Worm (Caenorhabditis elegans) whole organism, late embryonic: ENCODE results near the gene rmh-2.

ENCODE experiments used
- ceh-22 ChIP-seq: sonication (generic microtip); optimal IDR thresholded peaks from 2 replicates; lab custom pipeline; 2017; ENCODE audit warnings: missing biosample characterization, missing genetic modification characterization
- elt-2 ChIP-seq: sonication (generic microtip); optimal IDR thresholded peaks from 2 replicates; lab custom pipeline; 2016; ENCODE audit warnings: missing genetic modification reagents, missing genetic modification characterization, missing compliant biosample characterization
- pag-3 ChIP-seq: sonication (generic microtip); optimal IDR thresholded peaks from 2 replicates; lab custom pipeline; 2016; ENCODE audit warnings: missing compliant biosample characterization, missing genetic modification characterization, borderline replicate concordance
- pqm-1 ChIP-seq: sonication (generic microtip); optimal IDR thresholded peaks from 2 replicates; lab custom pipeline; 2016; ENCODE audit warnings: missing genetic modification characterization, missing compliant biosample characterization
- sox-4 ChIP-seq: sonication (generic microtip); optimal IDR thresholded peaks from 2 replicates; lab custom pipeline; 2017; ENCODE audit warnings: mild to moderate bottlenecking, missing genetic modification characterization, inconsistent platforms, missing compliant biosample characterization

- no peak for TF ChIP-seq ceh-22 (tag; lab: Kevin White, UChicago)
- TF ChIP-seq pag-3 (tag; lab: Kevin White, UChicago): no peak
- no peak for TF ChIP-seq sox-4 (tag; lab: Kevin White, UChicago)
- TF ChIP-seq pqm-1 (tag; lab: Kevin White, UChicago): no peak
- TF ChIP-seq elt-2: no peak
These were observed 43.7 kb upstream of the rmh-2 start for ce11 chrV:9974264-9974663.
